Worm (Caenorhabditis elegans) whole organism, L4 larva: ENCODE results near the gene swd-2.1.
A peak's percentile ranks its signal among the peaks of the same experiment; 100 is the strongest.

ENCODE experiments used
- F37D6.2 ChIP-seq: sonication (generic microtip); optimal IDR thresholded peaks from 2 replicates; lab custom pipeline; 2016; ENCODE audit warnings: mild to moderate bottlenecking, missing genetic modification characterization, missing compliant biosample characterization
- F44E2.7 ChIP-seq: fragments of 200-800 bp; sonication (Bioruptor generic); IDR thresholded peaks from 2 replicates; pipeline ENCODE4 v2.1.2; 2022; ENCODE audit warnings: missing genetic modification characterization, missing compliant biosample characterization
- F49E8.2 ChIP-seq: sonication (generic microtip); optimal IDR thresholded peaks from 2 replicates; lab custom pipeline; 2016; ENCODE audit warnings: missing compliant biosample characterization, mild to moderate bottlenecking, missing genetic modification characterization, borderline replicate concordance
- R02D3.7 ChIP-seq: fragments of 150-350 bp; sonication (generic microtip); optimal IDR thresholded peaks from 3 replicates; lab custom pipeline; 2014; ENCODE audit warnings: missing biosample characterization, missing genetic modification characterization
- Y48G9A.11 ChIP-seq: fragments of 200-800 bp; sonication (Bioruptor generic); IDR thresholded peaks from 2 replicates; pipeline ENCODE4 v1.3.6; 2022; ENCODE audit warnings: missing genetic modification reagents, missing genetic modification characterization, missing compliant biosample characterization
- ZK546.5 ChIP-seq, 2 experiments: sonication (generic microtip); optimal IDR thresholded peaks; 2 replicates each; lab custom pipeline; 2017; ENCODE audit warnings: missing biosample characterization in 2 of 2, missing genetic modification characterization in 2 of 2
- aha-1 ChIP-seq: fragments of 150-350 bp; peaks from one replicate; lab custom pipeline; 2014; ENCODE audit warnings: missing biosample characterization, missing genetic modification characterization
- ceh-82 ChIP-seq: sonication (generic microtip); optimal IDR thresholded peaks from 2 replicates; lab custom pipeline; 2017; ENCODE audit warnings: missing biosample characterization, missing genetic modification characterization
- ces-1 ChIP-seq: fragments of 150-350 bp; sonication (generic microtip); optimal IDR thresholded peaks from 4 replicates; lab custom pipeline; 2014; ENCODE audit warnings: missing biosample characterization, missing genetic modification reagents, missing genetic modification characterization
- daf-19 ChIP-seq: fragments of 200-800 bp; sonication (Bioruptor generic); conservative IDR thresholded peaks from 2 replicates; pipeline ENCODE4 v1.3.6; 2022; ENCODE audit warnings: missing genetic modification characterization, missing compliant biosample characterization
- dve-1 ChIP-seq: sonication (generic microtip); optimal IDR thresholded peaks from 2 replicates; lab custom pipeline; 2017; ENCODE audit warnings: antibody characterized with exemption, mild to moderate bottlenecking, missing genetic modification characterization, missing compliant biosample characterization; ENCODE audit not compliant: insufficient read depth
- egl-43 ChIP-seq: fragments of 200-800 bp; sonication (Bioruptor generic); IDR thresholded peaks from 2 replicates; pipeline ENCODE4 v1.3.6; 2022; ENCODE audit warnings: missing genetic modification reagents, missing genetic modification characterization, missing compliant biosample characterization
- hif-1 ChIP-seq, 2 experiments: sonication (generic microtip); optimal IDR thresholded peaks; 2 replicates each; lab custom pipeline; 2016 to 2017; ENCODE audit warnings: missing compliant biosample characterization in 2 of 2, missing genetic modification characterization in 2 of 2, missing genetic modification reagents in 2 of 2, missing genotype in 2 of 2, mild to moderate bottlenecking in 1 of 2
- hlh-30 ChIP-seq: sonication (generic microtip); optimal IDR thresholded peaks from 2 replicates; lab custom pipeline; 2017; ENCODE audit warnings: antibody characterized with exemption, mild to moderate bottlenecking, missing genetic modification characterization, missing compliant biosample characterization; ENCODE audit not compliant: insufficient read depth
- lin-1 ChIP-seq: fragments of 200-800 bp; sonication (Bioruptor generic); IDR thresholded peaks from 2 replicates; pipeline ENCODE4 v1.3.6; 2022; ENCODE audit warnings: missing genetic modification reagents, missing genetic modification characterization, missing compliant biosample characterization
- lir-3 ChIP-seq: sonication (generic microtip); optimal IDR thresholded peaks from 2 replicates; lab custom pipeline; 2016; ENCODE audit warnings: mild to moderate bottlenecking, missing genetic modification characterization, missing compliant biosample characterization
- lsy-2 ChIP-seq, 2 experiments: fragments of 150-350 bp in 1 of 2; sonication (generic microtip) in 1 of 2; optimal IDR thresholded peaks; 2 replicates each; lab custom pipeline; 2014 to 2017; ENCODE audit warnings: missing biosample characterization in 2 of 2, missing genetic modification characterization in 2 of 2
- mep-1 ChIP-seq: fragments of 150-350 bp; sonication (generic microtip); optimal IDR thresholded peaks from 3 replicates; lab custom pipeline; 2014; ENCODE audit warnings: missing biosample characterization, missing genetic modification characterization
- mes-2 ChIP-seq: sonication (generic microtip); optimal IDR thresholded peaks from 2 replicates; lab custom pipeline; 2016; ENCODE audit warnings: missing genotype, mild to moderate bottlenecking, missing genetic modification characterization, missing compliant biosample characterization; ENCODE audit not compliant: poor library complexity, severe bottlenecking
- mxl-3 ChIP-seq: fragments of 200-800 bp; sonication (Bioruptor generic); optimal IDR thresholded peaks from 2 replicates; lab custom pipeline; 2018; ENCODE audit warnings: mild to moderate bottlenecking, missing genetic modification characterization, missing compliant biosample characterization
- nhr-237 ChIP-seq: sonication (generic microtip); optimal IDR thresholded peaks from 2 replicates; lab custom pipeline; 2017; ENCODE audit warnings: missing biosample characterization, missing genetic modification characterization
- nhr-42 ChIP-seq: fragments of 200-800 bp; sonication (Bioruptor generic); IDR thresholded peaks from 2 replicates; pipeline ENCODE4 v1.3.6; 2022; ENCODE audit warnings: missing genetic modification characterization, missing compliant biosample characterization
- nhr-76 ChIP-seq: fragments of 150-350 bp; optimal IDR thresholded peaks from 2 replicates; lab custom pipeline; 2014; ENCODE audit warnings: missing biosample characterization, missing genetic modification characterization
- nhr-77 ChIP-seq: fragments of 150-350 bp; optimal IDR thresholded peaks from 2 replicates; lab custom pipeline; 2014; ENCODE audit warnings: missing biosample characterization, missing genetic modification characterization
- pha-4 ChIP-seq, 2 experiments: fragments of 150-350 bp in 1 of 2; fragments of 200-800 bp in 1 of 2; sonication (Bioruptor generic) in 1 of 2; IDR thresholded peaks in 1 of 2; optimal IDR thresholded peaks in 1 of 2; 2 replicates each; pipeline versions ENCODE4 v1.3.6 to Lab custom; 2014 to 2022; ENCODE audit warnings: missing genetic modification characterization in 2 of 2, missing genetic modification reagents in 2 of 2, missing biosample characterization in 1 of 2, missing compliant biosample characterization in 1 of 2
- snpc-1.2 ChIP-seq: fragments of 200-800 bp; sonication (Bioruptor generic); IDR thresholded peaks from 2 replicates; pipeline ENCODE4 v1.3.6; 2022; ENCODE audit warnings: missing genetic modification reagents, missing genetic modification characterization, missing compliant biosample characterization
- snpc-4 ChIP-seq: fragments of 150-350 bp; optimal IDR thresholded peaks from 2 replicates; lab custom pipeline; 2014; ENCODE audit warnings: missing biosample characterization, missing genetic modification characterization
- tag-97 ChIP-seq: fragments of 200-800 bp; sonication (Bioruptor generic); IDR thresholded peaks from 2 replicates; pipeline ENCODE4 v1.3.6; 2022; ENCODE audit warnings: missing genetic modification characterization, missing compliant biosample characterization
- vab-7 ChIP-seq: fragments of 200-800 bp; sonication (Bioruptor generic); IDR thresholded peaks from 2 replicates; pipeline ENCODE4 v1.3.6; 2022; ENCODE audit warnings: missing genetic modification reagents, missing genetic modification characterization, missing compliant biosample characterization
- zfp-2 ChIP-seq: sonication (generic microtip); optimal IDR thresholded peaks from 2 replicates; lab custom pipeline; 2016; ENCODE audit warnings: mild to moderate bottlenecking, missing genetic modification characterization, missing compliant biosample characterization

Gene swd-2.1

DNA sequence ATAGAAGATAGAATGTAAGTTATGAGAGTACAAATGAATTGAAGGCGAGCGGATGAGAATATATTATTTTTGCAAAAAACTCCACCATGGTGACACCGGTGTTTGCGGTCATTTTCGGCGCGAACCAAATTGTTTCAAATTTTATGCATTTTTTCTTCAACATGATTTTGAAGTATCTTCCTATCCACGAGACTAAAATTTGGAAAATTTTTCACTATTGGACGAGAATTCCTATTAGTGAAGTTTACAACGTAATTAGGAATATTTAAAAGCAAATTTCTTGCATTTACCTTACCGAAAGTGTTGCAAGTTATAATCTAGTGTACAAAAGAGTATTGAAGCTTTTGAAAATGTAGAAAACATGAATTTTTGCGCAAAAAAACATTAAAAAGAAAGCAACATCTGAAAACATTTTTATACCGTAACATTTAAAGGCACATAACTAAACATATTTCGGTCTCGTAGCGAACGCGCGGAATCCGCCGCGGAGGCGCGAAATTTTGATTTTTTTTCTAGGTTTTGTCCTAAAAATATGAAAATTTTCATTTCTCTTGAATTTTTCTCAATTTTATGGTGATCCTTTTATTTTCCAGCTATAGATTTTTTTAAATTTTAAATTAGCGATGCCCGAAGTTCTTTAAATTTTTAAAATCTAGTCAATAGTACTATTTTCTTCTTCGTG lies 20.7 kb downstream of the swd-2.1 start, which contains the start of gene sgo-1 (continued):
- no peak for TF ChIP-seq tag-97 (GFP tag; lab: Robert Waterston, UW)
- TF ChIP-seq egl-43 (GFP tag; lab: Robert Waterston, UW): no peak
- TF ChIP-seq Y48G9A.11 (GFP tag; lab: Robert Waterston, UW): peak; percentile 87
- TF ChIP-seq, all 104 proteins: peak for 6

DNA sequence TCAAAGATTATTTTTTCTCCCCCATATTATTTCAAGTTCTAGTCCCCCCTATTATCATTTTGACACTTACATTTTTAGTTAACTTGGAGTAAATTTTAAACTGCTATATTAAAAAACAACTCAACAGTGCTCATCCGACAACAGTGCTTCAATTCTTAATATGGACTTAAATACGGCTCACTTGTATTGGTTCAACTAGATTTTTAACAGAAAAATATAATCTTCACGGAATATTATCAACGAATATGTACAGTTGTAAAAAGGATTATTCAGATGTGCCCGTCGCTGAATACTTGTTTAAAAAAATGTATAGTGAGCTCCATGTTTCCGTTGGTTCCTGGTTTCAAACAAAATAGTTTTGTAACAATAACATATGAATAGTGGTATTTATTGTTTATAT lies 24.5 kb downstream of the swd-2.1 start:
- no peak for TF ChIP-seq daf-19 (GFP tag; lab: Robert Waterston, UW)
- TF ChIP-seq snpc-1.2 (GFP tag; lab: Robert Waterston, UW): peak; percentile 61
- TF ChIP-seq F49E8.2: peak; percentile 21

DNA sequence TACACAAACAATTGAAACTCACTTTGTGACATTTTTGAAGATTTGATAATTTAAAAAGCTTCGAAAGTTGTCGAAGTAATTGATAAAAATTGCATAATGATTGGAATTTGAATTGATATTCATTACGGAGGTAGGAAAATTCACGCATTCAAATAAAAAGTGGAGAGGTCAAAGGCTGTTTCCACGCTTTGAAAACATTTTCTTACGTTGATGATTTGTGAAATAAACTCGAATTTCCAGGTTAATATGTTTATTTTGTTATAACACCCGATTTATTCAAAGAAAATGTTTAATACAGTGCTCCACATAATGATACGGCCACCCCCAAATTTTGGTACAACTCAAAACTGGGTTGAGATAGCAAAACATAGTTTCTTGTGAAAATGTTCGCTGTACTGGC lies 27.4 kb downstream of the swd-2.1 start, which contains the start of gene C33H5.16:
Gene C33H5.16 (minus strand): TSS at position 101 of the 400 bp plus-strand sequence.
- TF ChIP-seq R02D3.7 (tag; lab: Kevin White, UChicago): no peak
- no peak for TF ChIP-seq mxl-3 (GFP tag; lab: Kevin White, UChicago)
- no peak for TF ChIP-seq nhr-77 (tag; lab: Kevin White, UChicago)
- TF ChIP-seq lin-1 (GFP tag; lab: Robert Waterston, UW): no peak
- no peak for TF ChIP-seq nhr-42 (GFP tag; lab: Robert Waterston, UW)
- no peak for TF ChIP-seq nhr-237 (tag; lab: Kevin White, UChicago)
- no peak for TF ChIP-seq vab-7 (GFP tag; lab: Robert Waterston, UW)
- TF ChIP-seq mes-2 (tag; lab: Kevin White, UChicago): no peak
- TF ChIP-seq nhr-76: no peak
- no peak for TF ChIP-seq ces-1 (GFP tag; lab: Kevin White, UChicago)
- TF ChIP-seq mep-1: no peak
- no peak for TF ChIP-seq hlh-30 (tag; lab: Kevin White, UChicago)
- TF ChIP-seq lsy-2 (tag; optimal IDR thresholded peaks at IDR 0.05; lab: Kevin White, UChicago): no peak
- TF ChIP-seq snpc-4: no peak
- TF ChIP-seq lir-3 (tag; lab: Kevin White, UChicago): no peak
- no peak for TF ChIP-seq F44E2.7 (GFP tag; lab: Robert Waterston, UW)
- no peak for TF ChIP-seq F37D6.2 (tag; lab: Kevin White, UChicago)
- TF ChIP-seq zfp-2 (tag; lab: Kevin White, UChicago): no peak

DNA sequence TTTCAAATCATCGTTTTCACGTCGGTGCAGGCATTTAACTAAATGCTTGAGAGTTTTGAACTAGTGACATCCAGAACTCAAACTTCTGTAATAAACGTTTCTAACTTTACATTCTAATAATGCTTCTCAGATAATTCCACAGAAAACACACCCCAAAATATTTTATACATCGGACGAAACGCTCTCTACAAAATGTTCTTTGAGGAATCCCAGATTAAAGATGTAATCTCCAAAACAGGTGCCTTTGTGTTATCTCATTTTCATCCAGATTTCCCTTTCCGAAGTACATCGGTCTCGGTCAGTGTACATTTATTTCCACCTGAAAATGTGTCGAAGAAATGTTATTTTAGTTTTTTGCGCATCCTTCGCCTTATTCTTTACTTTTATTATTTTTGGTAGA lies 28.9 kb downstream of the swd-2.1 start, which contains the start of gene C33H5.2:
Gene C33H5.2 (plus strand): TSS at position 301 of the 400 bp plus-strand sequence.
- TF ChIP-seq lir-3 (tag; lab: Kevin White, UChicago): no peak
- no peak for TF ChIP-seq F37D6.2 (tag; lab: Kevin White, UChicago)
- no peak for TF ChIP-seq ceh-82 (tag; lab: Kevin White, UChicago)
- no peak for TF ChIP-seq pha-4 (GFP tag; IDR thresholded peaks at IDR 0.05; lab: Robert Waterston, UW)
- no peak for TF ChIP-seq pha-4 (tag; optimal IDR thresholded peaks at IDR 0.05; lab: Kevin White, UChicago)
- TF ChIP-seq nhr-237 (tag; lab: Kevin White, UChicago): no peak

DNA sequence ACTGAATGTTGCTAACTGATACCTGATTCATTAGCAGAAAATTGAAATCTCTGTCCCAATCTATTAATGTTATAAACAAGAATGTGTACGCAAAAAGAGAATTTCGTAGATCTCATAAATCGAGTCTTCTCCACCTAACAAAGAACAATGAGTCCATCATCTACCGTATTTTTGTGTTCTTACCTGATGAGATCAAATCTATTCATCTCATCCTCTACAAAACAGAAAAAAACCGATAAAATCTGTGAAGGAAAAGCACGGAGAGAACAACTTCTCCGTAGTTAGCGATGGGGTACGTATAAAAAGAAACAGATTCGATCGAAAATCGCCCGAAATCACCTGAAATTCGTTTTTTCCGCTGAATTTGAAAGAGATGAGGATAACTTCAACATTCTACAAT lies 32.8 kb downstream of the swd-2.1 start, which contains the start of gene C33H5.1:
Gene C33H5.1 (plus strand): TSS at position 330 of the 400 bp plus-strand sequence.
- no peak for TF ChIP-seq ZK546.5 (tag; optimal IDR thresholded peaks at IDR 0.05; lab: Kevin White, UChicago)
- TF ChIP-seq aha-1 (tag; lab: Kevin White, UChicago): peak; percentile 70

DNA sequence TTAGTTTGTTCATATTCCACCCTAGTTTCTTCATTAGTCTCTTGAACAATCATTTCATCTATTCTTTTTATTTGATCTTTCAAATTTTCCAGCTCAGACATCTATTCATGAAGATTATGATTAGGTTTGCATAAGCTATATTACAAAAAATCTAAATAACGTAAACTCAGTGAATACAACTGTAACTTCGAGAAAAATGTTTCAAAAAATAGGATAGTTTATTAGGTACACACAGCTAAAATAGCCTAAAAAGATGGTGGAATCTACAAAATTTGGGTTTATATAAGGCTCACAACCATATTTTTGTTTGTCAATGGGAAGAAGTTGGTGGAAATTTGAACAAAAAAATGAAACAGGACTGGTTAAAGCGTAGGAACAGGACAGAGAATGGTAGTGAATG lies 36.9 kb downstream of the swd-2.1 start, which contains the start of gene zgpa-1:
Gene zgpa-1 (minus strand): TSS at position 101 of the 400 bp plus-strand sequence.
- peak; percentile 2 for TF ChIP-seq dve-1 (tag; lab: Kevin White, UChicago)
- no peak for TF ChIP-seq hif-1 (tag; optimal IDR thresholded peaks at IDR 0.05; lab: Kevin White, UChicago)
- TF ChIP-seq aha-1 (tag; lab: Kevin White, UChicago): peak; percentile 88
